Worm (Caenorhabditis elegans): Measurements from ENCODE around the gene K11H12.10.

DNA sequence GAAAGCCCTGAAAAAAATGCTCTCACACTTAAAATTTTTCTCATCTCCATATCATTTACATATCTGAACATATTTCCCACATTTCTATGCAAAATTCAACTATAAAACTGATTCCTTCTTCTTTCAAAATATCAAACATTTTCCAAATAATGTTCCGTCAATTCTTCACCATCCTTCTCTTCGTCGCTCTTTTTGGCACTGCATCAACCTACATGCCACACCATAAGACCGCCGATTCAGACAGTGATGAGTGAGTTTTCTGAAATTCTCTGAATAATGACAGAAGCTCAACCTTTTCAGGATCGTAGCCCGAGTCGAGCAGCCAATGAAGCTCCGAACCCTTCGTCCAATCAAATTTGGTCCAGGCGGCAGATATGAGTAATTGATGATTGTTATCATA lies 405 bp downstream of the K11H12.10 start, which contains the start of gene K11H12.5:
- TF ChIP-seq mdl-1 (tag; optimal IDR thresholded peaks at IDR 0.05) (no peak), nhr-25 (tag; optimal IDR thresholded peaks at IDR 0.05) (no peak), egl-27 (tag; optimal IDR thresholded peaks at IDR 0.05) (no peak), nfya-1 (tag; optimal IDR thresholded peaks at IDR 0.05; ENCODE audit: insufficient read depth) (no peak), pqm-1 (tag; optimal IDR thresholded peaks at IDR 0.05) (no peak), ama-1 (optimal IDR thresholded peaks at IDR 0.05) (no peak), ceh-82 (tag; optimal IDR thresholded peaks at IDR 0.05) (no peak), snpc-4 (tag; optimal IDR thresholded peaks at IDR 0.05) (no peak)
